Worm (Caenorhabditis elegans): Measurements from ENCODE around the gene Y54E2A.7.
A peak's percentile ranks its signal among the peaks of the same experiment; 100 is the strongest.

The Y54E2A.7 gene

ce11 chrII:14794935-14795454 lies 22.2 kb upstream of the Y54E2A.7 start, which contains the start of gene eif-3.B (continued):
- peak; percentile 75 for TF ChIP-seq pha-4 (tag; optimal IDR thresholded peaks at IDR 0.05)
- 0 out of 2 replicates have a peak, but pooled peaks have one; percentile 40 for TF ChIP-seq ztf-28 (GFP tag; IDR thresholded peaks at IDR 0.05)
- TF ChIP-seq ztf-25 (GFP tag; IDR thresholded peaks at IDR 0.05) = 0 out of 2 replicates have a peak, but pooled peaks have one; percentile 5
- TF ChIP-seq lag-1 (GFP tag; IDR thresholded peaks at IDR 0.05) = no peak
- peak; percentile 71 for TF ChIP-seq dpl-1 (GFP tag; optimal IDR thresholded peaks at IDR 0.05)
- TF ChIP-seq nfyb-1 (GFP tag; IDR thresholded peaks at IDR 0.05) = peak; percentile 70; the same call in 1 of the 2 replicates
- TF ChIP-seq C06A6.2 (GFP tag; conservative IDR thresholded peaks at IDR 0.05) = peak; percentile 69
- no peak for TF ChIP-seq F52B5.7 (tag; optimal IDR thresholded peaks at IDR 0.05)
- no peak for TF ChIP-seq chd-7 (tag; optimal IDR thresholded peaks at IDR 0.05)
- no peak for TF ChIP-seq rec-8 (tag; optimal IDR thresholded peaks at IDR 0.05)
- TF ChIP-seq T26A5.8 (tag; optimal IDR thresholded peaks at IDR 0.05) = no peak
- no peak for TF ChIP-seq mxl-1 (tag; optimal IDR thresholded peaks at IDR 0.05)
- TF ChIP-seq hsf-1 (GFP tag; IDR thresholded peaks at IDR 0.05) = 0 out of 2 replicates have a peak, but pooled peaks have one; percentile 52
- TF ChIP-seq egl-44 (GFP tag; IDR thresholded peaks at IDR 0.05) = peak; percentile 51; the same call in 1 of the 2 replicates
- peak; percentile 51 for TF ChIP-seq snpc-1.3 (tag; optimal IDR thresholded peaks at IDR 0.05; ENCODE audit: insufficient read depth)
- TF ChIP-seq die-1 (tag; optimal IDR thresholded peaks at IDR 0.05) = peak; percentile 1
- peak; percentile 86 for TF ChIP-seq rcor-1 (GFP tag; IDR thresholded peaks at IDR 0.05)
- no peak for TF ChIP-seq Y53F4B.3 (GFP tag; IDR thresholded peaks at IDR 0.05)
- TF ChIP-seq lin-26 (GFP tag; IDR thresholded peaks at IDR 0.05) = no peak
- peak; percentile 75 for TF ChIP-seq lir-1 (GFP tag; conservative IDR thresholded peaks at IDR 0.05)
- TF ChIP-seq let-526 (GFP tag; IDR thresholded peaks at IDR 0.05) = peak; percentile 81; the same call in 1 of the 2 replicates
- peak; percentile 80 for TF ChIP-seq pbrm-1 (GFP tag; IDR thresholded peaks at IDR 0.05)
- no peak for TF ChIP-seq nfya-2 (GFP tag; IDR thresholded peaks at IDR 0.05)
- TF ChIP-seq gei-17 (GFP tag; optimal IDR thresholded peaks at IDR 0.05) = peak; percentile 15
- peak; percentile 88 for TF ChIP-seq athp-1 (tag; optimal IDR thresholded peaks at IDR 0.05)
- no peak for TF ChIP-seq F37B4.10 (GFP tag; IDR thresholded peaks at IDR 0.05)
- TF ChIP-seq lin-40 (tag; optimal IDR thresholded peaks at IDR 0.05) = peak; percentile 88
- TF ChIP-seq K11D2.4 (GFP tag; IDR thresholded peaks at IDR 0.05) = 0 out of 2 replicates have a peak, but pooled peaks have one; percentile 61
- no peak for TF ChIP-seq fkh-3 (tag; optimal IDR thresholded peaks at IDR 0.05)
- TF ChIP-seq ztf-18 (tag; optimal IDR thresholded peaks at IDR 0.05) = peak; percentile 44
- no peak for TF ChIP-seq bed-1 (GFP tag; IDR thresholded peaks at IDR 0.05)
- TF ChIP-seq sptf-2 (GFP tag; optimal IDR thresholded peaks at IDR 0.05) = no peak
- no peak for TF ChIP-seq F10E7.11 (tag; optimal IDR thresholded peaks at IDR 0.05)
- TF ChIP-seq ztf-26 (tag; optimal IDR thresholded peaks at IDR 0.05) = no peak
- TF ChIP-seq rpc-1 (optimal IDR thresholded peaks at IDR 0.05) = no peak
- TF ChIP-seq rpc-1 (tag; optimal IDR thresholded peaks at IDR 0.05) = no peak
- TF ChIP-seq dox-1 (GFP tag; IDR thresholded peaks at IDR 0.05) = peak; percentile 80
- TF ChIP-seq hrde-1 (tag; optimal IDR thresholded peaks at IDR 0.05; ENCODE audit: borderline replicate concordance) = no peak
- no peak for TF ChIP-seq attf-6 (GFP tag; IDR thresholded peaks at IDR 0.05)
- no peak for TF ChIP-seq ztf-22 (GFP tag; optimal IDR thresholded peaks at IDR 0.05)
- TF ChIP-seq let-607 (tag; optimal IDR thresholded peaks at IDR 0.05) = peak in 1 of 2 experiments; percentile 86
- TF ChIP-seq lsy-27 (tag; optimal IDR thresholded peaks at IDR 0.05; ENCODE audit: borderline replicate concordance, insufficient read depth) = no peak
- no peak for TF ChIP-seq T07F8.4 (tag; optimal IDR thresholded peaks at IDR 0.05)
- TF ChIP-seq zfh-2 (GFP tag; conservative IDR thresholded peaks at IDR 0.05) = no peak; the same call in 1 of the 2 replicates
- peak; percentile 47 for TF ChIP-seq somi-1 (GFP tag; optimal IDR thresholded peaks at IDR 0.05)
- TF ChIP-seq egrh-3 (GFP tag; IDR thresholded peaks at IDR 0.05) = no peak
- peak in 2 of 3 experiments; percentile 17 to 91 for TF ChIP-seq lin-35 (GFP tag; optimal IDR thresholded peaks at IDR 0.05)
- no peak for TF ChIP-seq atf-7 (tag; optimal IDR thresholded peaks at IDR 0.05)

Data from whole organism, young adult.